Fruit fly (Drosophila melanogaster) whole organism, wandering third instar larva: ENCODE measurements around the gene inaE.

Experiments
- fru ChIP-seq: fragments of 200-800 bp; sonication (Bioruptor generic); optimal IDR thresholded peaks from 3 replicates; lab custom pipeline; 2016; ENCODE audit warnings: missing biosample characterization, mild to moderate bottlenecking, missing genetic modification characterization
- h ChIP-seq: fragments of 200-800 bp; sonication (Bioruptor generic); optimal IDR thresholded peaks from 3 replicates; lab custom pipeline; 2016; ENCODE audit warnings: missing biosample characterization, mild to moderate bottlenecking, missing genetic modification characterization
- lola ChIP-seq: fragments of >200 bp; optimal IDR thresholded peaks from 2 replicates; lab custom pipeline; 2017; ENCODE audit warnings: missing biosample characterization, missing genetic modification characterization
- usp ChIP-seq: fragments of >200 bp; optimal IDR thresholded peaks from 2 replicates; lab custom pipeline; 2017; ENCODE audit warnings: missing biosample characterization, missing genetic modification characterization

dm6 chrX:13766495-13766894 lies 17.0 kb upstream of the inaE start:
- TF ChIP-seq lola (GFP tag; lab: Kevin White, UChicago), result no peak
- TF ChIP-seq fru (GFP tag; lab: Kevin White, UChicago), result no peak
- no peak for TF ChIP-seq h (GFP tag; lab: Kevin White, UChicago)
- no peak for TF ChIP-seq usp
